Worm (Caenorhabditis elegans) whole organism, late embryonic: ENCODE data around the gene let-754.

Experiments
- ceh-2 ChIP-seq: sonication (generic microtip); optimal IDR thresholded peaks from 2 replicates; lab custom pipeline; 2016; ENCODE audit warnings: missing genotype, missing genetic modification characterization, missing compliant biosample characterization
- dve-1 ChIP-seq: sonication (generic microtip); optimal IDR thresholded peaks from 2 replicates; lab custom pipeline; 2017; ENCODE audit warnings: antibody characterized with exemption, mild to moderate bottlenecking, missing genetic modification characterization, missing compliant biosample characterization
- ets-4 ChIP-seq: sonication (generic microtip); optimal IDR thresholded peaks from 2 replicates; lab custom pipeline; 2016; ENCODE audit warnings: missing genetic modification characterization, missing compliant biosample characterization
- mec-3 ChIP-seq: sonication (generic microtip); optimal IDR thresholded peaks from 2 replicates; lab custom pipeline; 2016; ENCODE audit warnings: borderline replicate concordance, missing genetic modification characterization, missing compliant biosample characterization
- pha-4 ChIP-seq: fragments of 150-350 bp; optimal IDR thresholded peaks from 2 replicates; lab custom pipeline; 2018; ENCODE audit warnings: missing biosample characterization, missing genetic modification reagents, missing genetic modification characterization
- pqm-1 ChIP-seq: sonication (generic microtip); optimal IDR thresholded peaks from 2 replicates; lab custom pipeline; 2016; ENCODE audit warnings: missing genetic modification characterization, missing compliant biosample characterization
- tbx-2 ChIP-seq: sonication (generic microtip); optimal IDR thresholded peaks from 2 replicates; lab custom pipeline; 2016; ENCODE audit warnings: missing genetic modification characterization, missing compliant biosample characterization

ce11 chrIII:7996353-7996752 is 43.2 kb upstream of the let-754 start, which contains the start of gene npr-17:
- TF ChIP-seq pha-4, result no peak
- no peak for TF ChIP-seq dve-1 (tag; lab: Kevin White, UChicago)
- no peak for TF ChIP-seq ceh-2 (tag; lab: Kevin White, UChicago)
- TF ChIP-seq mec-3 (tag; lab: Kevin White, UChicago), result no peak
- no peak for TF ChIP-seq pqm-1 (tag; lab: Kevin White, UChicago)
- no peak for TF ChIP-seq ets-4 (tag; lab: Kevin White, UChicago)
- no peak for TF ChIP-seq tbx-2
